Worm (Caenorhabditis elegans) whole organism, L2 larva: ENCODE results near the gene F41E6.1.
"Not testable (repeated sequence)": the region's sequence is repeated elsewhere in the genome, so short reads cannot be mapped to it uniquely, and the experiment has no call there.

Experiments
- C34F6.9 ChIP-seq: fragments of 150-350 bp; optimal IDR thresholded peaks from 2 replicates; lab custom pipeline; 2014; ENCODE audit warnings: missing biosample characterization, missing genetic modification characterization
- R02D3.7 ChIP-seq: fragments of 150-350 bp; optimal IDR thresholded peaks from 2 replicates; lab custom pipeline; 2014; ENCODE audit warnings: missing biosample characterization, missing genetic modification characterization
- Y55F3AM.14 ChIP-seq: fragments of 200-800 bp; sonication (Bioruptor generic); optimal IDR thresholded peaks from 2 replicates; lab custom pipeline; 2018; ENCODE audit warnings: mild to moderate bottlenecking, missing genetic modification characterization, missing compliant biosample characterization
- ZK546.5 ChIP-seq: sonication (generic microtip); optimal IDR thresholded peaks from 2 replicates; lab custom pipeline; 2017; ENCODE audit warnings: missing biosample characterization, missing genetic modification characterization
- alr-1 ChIP-seq: fragments of 150-350 bp; optimal IDR thresholded peaks from 2 replicates; lab custom pipeline; 2014; ENCODE audit warnings: missing biosample characterization, missing genetic modification characterization
- aly-2 ChIP-seq: fragments of 150-350 bp; optimal IDR thresholded peaks from 2 replicates; lab custom pipeline; 2014; ENCODE audit warnings: missing biosample characterization, missing genetic modification characterization
- ama-1 ChIP-seq: fragments of 150-350 bp; optimal IDR thresholded peaks from 2 replicates; lab custom pipeline; 2018; ENCODE audit warnings: inconsistent platforms
- blmp-1 ChIP-seq: sonication (generic microtip); optimal IDR thresholded peaks from 2 replicates; lab custom pipeline; 2017; ENCODE audit warnings: missing genetic modification characterization, mild to moderate bottlenecking, missing compliant biosample characterization, antibody characterized with exemption, moderate library complexity; ENCODE audit not compliant: insufficient read depth
- ceh-16 ChIP-seq: fragments of 150-350 bp; optimal IDR thresholded peaks from 2 replicates; lab custom pipeline; 2014; ENCODE audit warnings: missing biosample characterization, missing genetic modification characterization
- ceh-82 ChIP-seq: fragments of 150-350 bp; optimal IDR thresholded peaks from 2 replicates; lab custom pipeline; 2014; ENCODE audit warnings: missing biosample characterization, missing genetic modification characterization
- crh-2 ChIP-seq: sonication (generic microtip); optimal IDR thresholded peaks from 2 replicates; lab custom pipeline; 2017; ENCODE audit warnings: missing biosample characterization, missing genetic modification characterization
- dmd-4 ChIP-seq: sonication (generic microtip); optimal IDR thresholded peaks from 2 replicates; lab custom pipeline; 2017; ENCODE audit warnings: missing biosample characterization, missing genetic modification characterization
- egl-27 ChIP-seq: sonication (generic microtip); optimal IDR thresholded peaks from 3 replicates; lab custom pipeline; 2017; ENCODE audit warnings: missing biosample characterization, missing genetic modification reagents, missing genetic modification characterization
- fos-1 ChIP-seq: fragments of 150-350 bp; optimal IDR thresholded peaks from 2 replicates; lab custom pipeline; 2014; ENCODE audit warnings: missing biosample characterization, missing genetic modification characterization
- lin-11 ChIP-seq: fragments of 150-350 bp; sonication (generic microtip); optimal IDR thresholded peaks from 2 replicates; lab custom pipeline; 2014; ENCODE audit warnings: missing biosample characterization, missing genetic modification characterization, inconsistent platforms, mixed read lengths
- lin-39 ChIP-seq: fragments of 150-350 bp; optimal IDR thresholded peaks from 2 replicates; lab custom pipeline; 2014; ENCODE audit warnings: missing biosample characterization, missing genetic modification reagents, missing genetic modification characterization
- lsy-2 ChIP-seq, 2 experiments: fragments of 150-350 bp in 1 of 2; sonication (generic microtip) in 1 of 2; optimal IDR thresholded peaks; 2 replicates each; lab custom pipeline; 2014 to 2017; ENCODE audit warnings: missing biosample characterization in 2 of 2, missing genetic modification characterization in 2 of 2
- mab-5 ChIP-seq: fragments of 150-350 bp; optimal IDR thresholded peaks from 2 replicates; lab custom pipeline; 2014; ENCODE audit warnings: missing biosample characterization, missing genetic modification characterization
- mbf-1 ChIP-seq: sonication (generic microtip); optimal IDR thresholded peaks from 2 replicates; lab custom pipeline; 2017; ENCODE audit warnings: missing biosample characterization, missing genetic modification characterization
- nhr-11 ChIP-seq: fragments of 150-350 bp; optimal IDR thresholded peaks from 2 replicates; lab custom pipeline; 2014; ENCODE audit warnings: missing biosample characterization, missing genetic modification characterization
- nhr-129 ChIP-seq: fragments of 150-350 bp; optimal IDR thresholded peaks from 2 replicates; lab custom pipeline; 2014; ENCODE audit warnings: missing biosample characterization, missing genetic modification characterization
- nhr-21 ChIP-seq: fragments of 150-350 bp; optimal IDR thresholded peaks from 2 replicates; lab custom pipeline; 2014; ENCODE audit warnings: missing biosample characterization, missing genetic modification characterization
- nhr-25 ChIP-seq: fragments of 150-350 bp; sonication (generic microtip); optimal IDR thresholded peaks from 3 replicates; lab custom pipeline; 2014; ENCODE audit warnings: missing biosample characterization, missing genetic modification characterization
- nhr-77 ChIP-seq: fragments of 150-350 bp; optimal IDR thresholded peaks from 2 replicates; lab custom pipeline; 2014; ENCODE audit warnings: missing biosample characterization, missing genetic modification characterization
- peb-1 ChIP-seq: fragments of 150-350 bp; optimal IDR thresholded peaks from 2 replicates; lab custom pipeline; 2014; ENCODE audit warnings: missing biosample characterization, missing genetic modification characterization
- sem-4 ChIP-seq: fragments of 150-350 bp; optimal IDR thresholded peaks from 2 replicates; lab custom pipeline; 2014; ENCODE audit warnings: missing biosample characterization, missing genetic modification reagents, missing genetic modification characterization
- sma-3 ChIP-seq: sonication (generic microtip); optimal IDR thresholded peaks from 2 replicates; lab custom pipeline; 2016; ENCODE audit warnings: missing genetic modification reagents, missing genetic modification characterization, missing compliant biosample characterization
- sma-9 ChIP-seq, 2 experiments: fragments of 150-350 bp in 1 of 2; sonication (generic microtip) in 1 of 2; optimal IDR thresholded peaks; 2 replicates each; lab custom pipeline; 2014 to 2016; ENCODE audit warnings: missing genetic modification characterization in 2 of 2, mild to moderate bottlenecking in 1 of 2, missing biosample characterization in 1 of 2, missing compliant biosample characterization in 1 of 2, missing genetic modification reagents in 1 of 2, moderate library complexity in 1 of 2
- snpc-4 ChIP-seq: fragments of 150-350 bp; optimal IDR thresholded peaks from 2 replicates; lab custom pipeline; 2014; ENCODE audit warnings: missing biosample characterization, missing genetic modification characterization
- unc-39 ChIP-seq: fragments of 150-350 bp; optimal IDR thresholded peaks from 2 replicates; lab custom pipeline; 2014; ENCODE audit warnings: missing biosample characterization, missing genetic modification characterization
- unc-55 ChIP-seq: fragments of 150-350 bp; sonication (generic microtip); optimal IDR thresholded peaks from 3 replicates; lab custom pipeline; 2014; ENCODE audit warnings: missing biosample characterization, missing genetic modification reagents, missing genetic modification characterization
- unc-62 ChIP-seq: fragments of 150-350 bp; optimal IDR thresholded peaks from 2 replicates; lab custom pipeline; 2014; ENCODE audit warnings: missing biosample characterization, missing genetic modification reagents, missing genetic modification characterization
- zag-1 ChIP-seq: fragments of 150-350 bp; optimal IDR thresholded peaks from 2 replicates; lab custom pipeline; 2014; ENCODE audit warnings: missing biosample characterization, missing genetic modification characterization
- ztf-1 ChIP-seq: fragments of 200-800 bp; sonication (Bioruptor generic); conservative IDR thresholded peaks from 2 replicates; pipeline ENCODE4 v1.3.6; 2022; ENCODE audit warnings: missing genetic modification characterization, missing compliant biosample characterization
- ztf-11 ChIP-seq: sonication (generic microtip); optimal IDR thresholded peaks from 2 replicates; lab custom pipeline; 2017; ENCODE audit warnings: missing biosample characterization, missing genetic modification characterization

Gene F41E6.1

DNA sequence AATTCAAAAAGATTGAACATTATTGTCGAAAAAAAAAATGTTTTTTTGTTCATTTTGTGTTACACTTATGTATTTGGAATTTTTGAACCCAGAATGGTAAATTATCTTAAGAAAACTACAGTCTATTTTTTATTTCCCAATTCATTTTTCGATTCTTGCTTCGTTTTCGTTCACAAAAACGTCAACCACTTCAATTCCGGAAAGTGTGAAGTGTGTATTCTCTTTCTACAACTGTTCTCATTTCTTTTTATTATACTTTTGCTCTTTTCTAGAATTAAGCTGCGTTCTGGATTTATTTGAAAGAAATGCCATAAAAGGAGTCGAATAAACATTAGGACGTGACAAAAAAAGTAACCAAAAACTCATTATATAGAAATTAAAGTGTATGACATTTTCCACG lies at the start of gene F41E6.1:
Gene F41E6.1 (plus strand): TSS at position 301 of the 400 bp plus-strand sequence.
- TF ChIP-seq ztf-1 (GFP tag; lab: Robert Waterston, UW), result no peak
- TF ChIP-seq ceh-16 (tag; lab: Kevin White, UChicago), result no peak
- no peak for TF ChIP-seq alr-1 (tag; lab: Kevin White, UChicago)
- TF ChIP-seq ama-1 (lab: Kevin White, UChicago), result no peak
- TF ChIP-seq zag-1, result no peak
- no peak for TF ChIP-seq nhr-25 (tag; lab: Kevin White, UChicago)
- TF ChIP-seq sem-4, result no peak
- TF ChIP-seq snpc-4 (tag; lab: Kevin White, UChicago), result no peak
- no peak for TF ChIP-seq fos-1 (tag; lab: Kevin White, UChicago)
- TF ChIP-seq nhr-129 (tag; lab: Kevin White, UChicago), result no peak
- TF ChIP-seq C34F6.9 (tag; lab: Kevin White, UChicago), result no peak
- TF ChIP-seq R02D3.7 (tag; lab: Kevin White, UChicago), result no peak
- no peak for TF ChIP-seq mab-5 (tag; lab: Kevin White, UChicago)
- no peak for TF ChIP-seq dmd-4
- TF ChIP-seq sma-3 (GFP tag; lab: Kevin White, UChicago), result no peak
- no peak for TF ChIP-seq unc-55
- no peak for TF ChIP-seq nhr-11 (tag; lab: Kevin White, UChicago)
- TF ChIP-seq blmp-1, result no peak
- no peak for TF ChIP-seq nhr-77 (tag; lab: Kevin White, UChicago)

DNA sequence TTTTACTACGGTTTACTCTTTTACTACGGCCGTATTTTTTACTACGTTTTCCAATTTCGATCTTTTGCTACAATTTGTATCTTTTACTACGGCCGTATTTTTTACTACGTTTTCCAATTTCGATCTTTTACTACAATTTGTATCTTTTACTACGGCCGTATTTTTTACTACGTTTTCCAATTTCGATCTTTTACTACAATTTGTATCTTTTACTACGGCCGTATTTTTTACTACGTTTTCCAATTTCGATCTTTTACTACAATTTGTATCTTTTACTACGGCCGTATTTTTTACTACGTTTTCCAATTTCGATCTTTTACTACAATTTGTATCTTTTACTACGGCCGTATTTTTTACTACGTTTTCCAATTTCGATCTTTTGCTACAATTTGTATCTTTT lies 47.7 kb upstream of the F41E6.1 start, which contains the start of gene F25G6.1:
Gene F25G6.1 (plus strand): TSS at position 301 of the 400 bp plus-strand sequence.
- not testable (repeated sequence) for TF ChIP-seq lin-39 (tag; lab: Kevin White, UChicago); ceh-82 (tag; lab: Kevin White, UChicago); zag-1

DNA sequence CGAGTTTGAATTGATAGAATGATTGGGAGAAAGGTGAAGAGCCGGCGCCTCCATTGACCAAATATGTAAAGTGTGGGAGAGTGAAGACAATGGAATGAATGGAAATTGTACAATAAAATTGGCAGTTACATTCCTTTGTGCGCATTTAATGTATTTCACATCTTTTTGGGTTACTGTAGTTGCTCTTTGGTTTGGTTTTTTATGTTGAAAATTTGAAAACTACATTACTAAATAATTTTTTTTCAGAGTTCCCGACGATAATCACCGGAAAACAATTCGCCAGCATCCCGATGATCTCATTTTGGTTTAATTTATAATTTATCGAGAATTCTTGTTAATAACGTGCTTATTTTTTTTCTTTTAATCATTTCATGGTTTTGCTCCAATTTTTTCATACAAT lies 41.5 kb upstream of the F41E6.1 start, which contains the start of gene C10B5.1:
Gene C10B5.1 (plus strand): TSS at position 301 of the 400 bp plus-strand sequence.
- TF ChIP-seq mab-5 (tag; lab: Kevin White, UChicago) (no peak), egl-27 (no peak), R02D3.7 (tag; lab: Kevin White, UChicago) (no peak), ztf-1 (GFP tag; lab: Robert Waterston, UW) (no peak), nhr-21 (tag; lab: Kevin White, UChicago) (no peak), sma-9 (GFP tag; optimal IDR thresholded peaks at IDR 0.05; lab: Kevin White, UChicago) (no peak), sma-9 (tag; optimal IDR thresholded peaks at IDR 0.05; lab: Kevin White, UChicago) (no peak), Y55F3AM.14 (GFP tag; lab: Kevin White, UChicago) (no peak), sma-3 (GFP tag; lab: Kevin White, UChicago) (no peak), lin-11 (no peak), lsy-2 (tag; optimal IDR thresholded peaks at IDR 0.05; lab: Kevin White, UChicago) (no peak), nhr-77 (tag; lab: Kevin White, UChicago) (no peak), ZK546.5 (no peak), zag-1 (no peak)
- TF ChIP-seq, all 48 proteins: peak for 0

ce11 chrV:8586472-8586871 lies 35.9 kb upstream of the F41E6.1 start:
- no peak for TF ChIP-seq C34F6.9 (tag; lab: Kevin White, UChicago)
- TF ChIP-seq blmp-1, result no peak
- no peak for TF ChIP-seq ztf-1 (GFP tag; lab: Robert Waterston, UW)
- no peak for TF ChIP-seq unc-55
- TF ChIP-seq ama-1 (lab: Kevin White, UChicago), result no peak
- TF ChIP-seq alr-1 (tag; lab: Kevin White, UChicago), result no peak
- TF ChIP-seq unc-39, result no peak
- no peak for TF ChIP-seq dmd-4
- no peak for TF ChIP-seq snpc-4 (tag; lab: Kevin White, UChicago)
- TF ChIP-seq R02D3.7 (tag; lab: Kevin White, UChicago), result no peak
- no peak for TF ChIP-seq nhr-11 (tag; lab: Kevin White, UChicago)
- no peak for TF ChIP-seq mbf-1 (tag; lab: Kevin White, UChicago)
- no peak for TF ChIP-seq peb-1 (tag; lab: Kevin White, UChicago)
- TF ChIP-seq aly-2 (tag; lab: Kevin White, UChicago), result no peak

- TF ChIP-seq blmp-1 (no peak), unc-62 (GFP tag; lab: Kevin White, UChicago) (no peak), egl-27 (no peak), ztf-11 (no peak), fos-1 (tag; lab: Kevin White, UChicago) (peak; percentile 80), crh-2 (tag; lab: Kevin White, UChicago) (peak; percentile 17), nhr-11 (tag; lab: Kevin White, UChicago) (no peak), ama-1 (lab: Kevin White, UChicago) (no peak), sma-9 (GFP tag; optimal IDR thresholded peaks at IDR 0.05; lab: Kevin White, UChicago) (peak; percentile 26), sma-9 (tag; optimal IDR thresholded peaks at IDR 0.05; lab: Kevin White, UChicago) (no peak), lsy-2 (tag; optimal IDR thresholded peaks at IDR 0.05; lab: Kevin White, UChicago) (no peak)
These were observed 35.5 kb upstream of the F41E6.1 start for ce11 chrV:8586920-8587319.
